Fruit fly (Drosophila melanogaster): ENCODE results near the gene CG33340.

- TF ChIP-seq CTCF (optimal IDR thresholded peaks at IDR 0.05) (no peak), CG8478 (optimal IDR thresholded peaks at IDR 0.05) (no peak)
Measured at dm6 chr3R:24353448-24353847, 9.5 kb upstream of the CG33340 start.
